Fruit fly (Drosophila melanogaster) whole organism, wandering third instar larva: ENCODE data around the gene mRpS35.

Source experiments
- CG32264 ChIP-seq: fragments of 200-800 bp; sonication (Bioruptor generic); optimal IDR thresholded peaks from 2 replicates; lab custom pipeline; 2016; ENCODE audit warnings: missing biosample characterization, missing genetic modification characterization
- CG9705 ChIP-seq: fragments of 200-800 bp; sonication (Bioruptor generic); optimal IDR thresholded peaks from 2 replicates; lab custom pipeline; 2018; ENCODE audit warnings: missing biosample characterization, mild to moderate bottlenecking, missing genetic modification characterization
- Hr78 ChIP-seq: fragments of >200 bp; optimal IDR thresholded peaks from 2 replicates; lab custom pipeline; 2017; ENCODE audit warnings: missing biosample characterization, missing genetic modification characterization
- fru ChIP-seq: fragments of 200-800 bp; sonication (Bioruptor generic); optimal IDR thresholded peaks from 3 replicates; lab custom pipeline; 2016; ENCODE audit warnings: missing biosample characterization, mild to moderate bottlenecking, missing genetic modification characterization
- h ChIP-seq: fragments of 200-800 bp; sonication (Bioruptor generic); optimal IDR thresholded peaks from 3 replicates; lab custom pipeline; 2016; ENCODE audit warnings: missing biosample characterization, mild to moderate bottlenecking, missing genetic modification characterization
- psq ChIP-seq: fragments of 200-800 bp; sonication (Bioruptor generic); optimal IDR thresholded peaks from 3 replicates; lab custom pipeline; 2017; ENCODE audit warnings: missing biosample characterization, mild to moderate bottlenecking, missing genetic modification characterization, moderate library complexity
- usp ChIP-seq: fragments of >200 bp; optimal IDR thresholded peaks from 2 replicates; lab custom pipeline; 2017; ENCODE audit warnings: missing biosample characterization, missing genetic modification characterization

dm6 chr3L:2823520-2823970, 42.8 kb downstream of the mRpS35 start:
- TF ChIP-seq h (GFP tag; lab: Kevin White, UChicago) = no peak
- TF ChIP-seq CG32264 = no peak
- TF ChIP-seq Hr78 (GFP tag; lab: Kevin White, UChicago) = no peak
- no peak for TF ChIP-seq fru (GFP tag; lab: Kevin White, UChicago)
- no peak for TF ChIP-seq usp (GFP tag; lab: Kevin White, UChicago)
- TF ChIP-seq CG9705 = no peak
- peak; percentile 97 for TF ChIP-seq psq (GFP tag; lab: Kevin White, UChicago)
